Fruit fly (Drosophila melanogaster) Kc167 (cell line): ENCODE data around the gene CG7653.

ENCODE experiments used
- Myc ChIP-seq: fragments of >200 bp; optimal IDR thresholded peaks from 2 replicates; lab custom pipeline; 2017; ENCODE audit warnings: missing external identifiers
- Sin3A ChIP-seq: fragments of >200 bp; optimal IDR thresholded peaks from 2 replicates; lab custom pipeline; 2018; ENCODE audit warnings: missing external identifiers
- h ChIP-seq: fragments of >200 bp; optimal IDR thresholded peaks from 3 replicates; lab custom pipeline; 2018; ENCODE audit warnings: missing external identifiers
- insv ChIP-seq: fragments of >200 bp; optimal IDR thresholded peaks from 3 replicates; lab custom pipeline; 2018; ENCODE audit warnings: missing external identifiers
- psq ChIP-seq: fragments of >200 bp; optimal IDR thresholded peaks from 2 replicates; lab custom pipeline; 2017; ENCODE audit warnings: missing external identifiers
- ttk ChIP-seq: sonication (Bioruptor generic); optimal IDR thresholded peaks from 2 replicates; lab custom pipeline; 2017; ENCODE audit warnings: missing external identifiers

Gene CG7653

dm6 chr2L:15853826-15854225 lies 26.1 kb downstream of the CG7653 start, which contains the start of gene Tektin-A:
Gene Tektin-A (plus strand): TSS chr2L:15854126.
- TF ChIP-seq Sin3A: no peak

dm6 chr2L:15852292-15852691 lies 27.7 kb downstream of the CG7653 start, which contains the start of gene CG13243:
Gene CG13243 (plus strand): TSS chr2L:15852592.
- TF ChIP-seq Sin3A: no peak
- no peak for TF ChIP-seq ttk (lab: Kevin White, UChicago)
- no peak for TF ChIP-seq insv
- no peak for TF ChIP-seq h (lab: Kevin White, UChicago)
- TF ChIP-seq Myc: no peak
- TF ChIP-seq psq (lab: Kevin White, UChicago): no peak

- TF ChIP-seq Myc (no peak), h (lab: Kevin White, UChicago) (no peak), insv (no peak), Sin3A (no peak), psq (lab: Kevin White, UChicago) (no peak), ttk (lab: Kevin White, UChicago) (no peak)
These were observed 33.4 kb downstream of the CG7653 start for dm6 chr2L:15846600-15846999.

dm6 chr2L:15835558-15835957 lies 44.4 kb downstream of the CG7653 start, which contains the start of gene CG18518:
Gene CG18518 (minus strand): TSS chr2L:15835658.
- no peak for TF ChIP-seq Sin3A
- TF ChIP-seq ttk (lab: Kevin White, UChicago): no peak
- no peak for TF ChIP-seq psq (lab: Kevin White, UChicago)
- no peak for TF ChIP-seq Myc
- TF ChIP-seq insv: no peak
- TF ChIP-seq h (lab: Kevin White, UChicago): no peak
